Fruit fly (Drosophila melanogaster) whole organism, prepupa: ENCODE measurements around the gene CG4408.

Experiments
- Blimp-1 ChIP-seq: fragments of 200-800 bp; sonication (Bioruptor generic); optimal IDR thresholded peaks from 3 replicates; lab custom pipeline; 2017; ENCODE audit warnings: missing biosample characterization, missing genetic modification characterization, mild to moderate bottlenecking, moderate library complexity, missing genetic modification reagents
- CG10631 ChIP-seq: fragments of 200-800 bp; sonication (Bioruptor generic); optimal IDR thresholded peaks from 2 replicates; lab custom pipeline; 2016; ENCODE audit warnings: missing biosample characterization, missing genetic modification characterization
- CG10669 ChIP-seq: fragments of 200-800 bp; sonication (Bioruptor generic); optimal IDR thresholded peaks from 3 replicates; lab custom pipeline; 2018; ENCODE audit warnings: missing biosample characterization, mild to moderate bottlenecking, missing genetic modification characterization, moderate library complexity
- CG11762 ChIP-seq: fragments of 200-800 bp; sonication (Bioruptor generic); optimal IDR thresholded peaks from 3 replicates; lab custom pipeline; 2016; ENCODE audit warnings: missing biosample characterization, missing genetic modification characterization; ENCODE audit not compliant: insufficient read depth
- CG11902 ChIP-seq: fragments of 200-800 bp; sonication (Bioruptor generic); optimal IDR thresholded peaks from 3 replicates; lab custom pipeline; 2016; ENCODE audit warnings: missing biosample characterization, missing genetic modification characterization
- CG15336 ChIP-seq: fragments of 200-800 bp; sonication (Bioruptor generic); IDR thresholded peaks from 2 replicates; pipeline ENCODE4 v1.3.6; 2022; ENCODE audit warnings: missing biosample characterization, missing genetic modification characterization
- CG1621 ChIP-seq: fragments of 200-800 bp; sonication (Bioruptor generic); optimal IDR thresholded peaks from 3 replicates; lab custom pipeline; 2018; ENCODE audit warnings: missing biosample characterization, mild to moderate bottlenecking, missing genetic modification characterization
- CG3032 ChIP-seq: fragments of 200-800 bp; optimal IDR thresholded peaks from 2 replicates; lab custom pipeline; 2019; ENCODE audit warnings: missing biosample characterization, mild to moderate bottlenecking, missing genetic modification characterization, moderate library complexity
- CG32006 ChIP-seq: fragments of 200-800 bp; sonication (Bioruptor generic); optimal IDR thresholded peaks from 3 replicates; lab custom pipeline; 2017; ENCODE audit warnings: missing biosample characterization, mild to moderate bottlenecking, missing genetic modification characterization
- CG3919 ChIP-seq: fragments of 200-800 bp; sonication (Bioruptor generic); optimal IDR thresholded peaks from 3 replicates; lab custom pipeline; 2016; ENCODE audit warnings: missing biosample characterization, missing genetic modification characterization
- CG4318 ChIP-seq: fragments of 200-800 bp; sonication (Bioruptor generic); optimal IDR thresholded peaks from 3 replicates; lab custom pipeline; 2017; ENCODE audit warnings: missing biosample characterization, mild to moderate bottlenecking, missing genetic modification characterization
- CG6163 ChIP-seq: fragments of 200-800 bp; sonication (Bioruptor generic); IDR thresholded peaks from 3 replicates; pipeline ENCODE4 v1.3.6; 2022; ENCODE audit warnings: missing biosample characterization, missing genetic modification characterization
- CG6276 ChIP-seq: fragments of 200-800 bp; sonication (Bioruptor generic); optimal IDR thresholded peaks from 2 replicates; lab custom pipeline; 2017; ENCODE audit warnings: missing biosample characterization, mild to moderate bottlenecking, missing genetic modification characterization
- CG6792 ChIP-seq: fragments of 200-800 bp; sonication (Bioruptor generic); optimal IDR thresholded peaks from 3 replicates; lab custom pipeline; 2016; ENCODE audit warnings: missing biosample characterization, missing genetic modification characterization
- CG6854 ChIP-seq: fragments of 200-800 bp; sonication (Bioruptor generic); optimal IDR thresholded peaks from 2 replicates; lab custom pipeline; 2017; ENCODE audit warnings: missing biosample characterization, mild to moderate bottlenecking, missing genetic modification characterization
- CG7368 ChIP-seq: fragments of 200-800 bp; sonication (Bioruptor generic); optimal IDR thresholded peaks from 3 replicates; lab custom pipeline; 2016; ENCODE audit warnings: missing biosample characterization, missing genetic modification characterization
- CG8319 ChIP-seq: fragments of 200-800 bp; sonication (Bioruptor generic); optimal IDR thresholded peaks from 3 replicates; lab custom pipeline; 2016; ENCODE audit warnings: missing biosample characterization, missing genetic modification characterization
- CG8632 ChIP-seq: fragments of 200-800 bp; sonication (Bioruptor generic); optimal IDR thresholded peaks from 3 replicates; lab custom pipeline; 2016; ENCODE audit warnings: missing biosample characterization, missing genetic modification characterization
- CG9139 ChIP-seq: fragments of 200-800 bp; sonication (Bioruptor generic); optimal IDR thresholded peaks from 3 replicates; lab custom pipeline; 2017; ENCODE audit warnings: missing biosample characterization, mild to moderate bottlenecking, missing genetic modification characterization
- Eip75B ChIP-seq: fragments of 200-800 bp; sonication (Bioruptor generic); optimal IDR thresholded peaks from 3 replicates; lab custom pipeline; 2016; ENCODE audit warnings: missing biosample characterization, missing genetic modification characterization
- Eip78C ChIP-seq: fragments of 200-800 bp; sonication (Bioruptor generic); peaks from one replicate; lab custom pipeline; 2016; ENCODE audit warnings: missing biosample characterization, missing genetic modification characterization
- Eip93F ChIP-seq: fragments of 200-800 bp; sonication (Bioruptor generic); optimal IDR thresholded peaks from 2 replicates; lab custom pipeline; 2016; ENCODE audit warnings: missing biosample characterization, mild to moderate bottlenecking, missing genetic modification characterization
- Ets96B ChIP-seq: fragments of 200-800 bp; optimal IDR thresholded peaks from 2 replicates; lab custom pipeline; 2019; ENCODE audit warnings: missing biosample characterization, mild to moderate bottlenecking, missing genetic modification characterization, moderate library complexity
- Gug ChIP-seq: fragments of 200-800 bp; sonication (Bioruptor generic); IDR thresholded peaks from 2 replicates; pipeline ENCODE4 v1.3.6; 2022; ENCODE audit warnings: missing biosample characterization, missing genetic modification characterization
- Hr39 ChIP-seq: fragments of 200-800 bp; sonication (Bioruptor generic); optimal IDR thresholded peaks from 2 replicates; lab custom pipeline; 2016; ENCODE audit warnings: missing biosample characterization, missing genetic modification characterization
- Hr4 ChIP-seq: fragments of 200-800 bp; sonication (Bioruptor generic); optimal IDR thresholded peaks from 3 replicates; lab custom pipeline; 2016; ENCODE audit warnings: missing biosample characterization, missing genetic modification characterization
- Lpt ChIP-seq: fragments of 200-800 bp; sonication (Bioruptor generic); optimal IDR thresholded peaks from 3 replicates; lab custom pipeline; 2016; ENCODE audit warnings: missing biosample characterization, missing genetic modification characterization
- Met ChIP-seq: fragments of 200-800 bp; sonication (Bioruptor generic); optimal IDR thresholded peaks from 3 replicates; lab custom pipeline; 2016; ENCODE audit warnings: missing biosample characterization, missing genetic modification characterization
- OdsH ChIP-seq: fragments of 200-800 bp; sonication (Bioruptor generic); optimal IDR thresholded peaks from 3 replicates; lab custom pipeline; 2016; ENCODE audit warnings: missing biosample characterization, missing genetic modification characterization
- Smox ChIP-seq: fragments of 200-800 bp; sonication (Bioruptor generic); optimal IDR thresholded peaks from 3 replicates; lab custom pipeline; 2016; ENCODE audit warnings: missing biosample characterization, missing genetic modification characterization
- Sox102F ChIP-seq: fragments of 200-800 bp; sonication (Bioruptor generic); optimal IDR thresholded peaks from 2 replicates; lab custom pipeline; 2016; ENCODE audit warnings: missing biosample characterization, mild to moderate bottlenecking, missing genetic modification characterization
- Sox14 ChIP-seq: fragments of 200-800 bp; sonication (Bioruptor generic); optimal IDR thresholded peaks from 3 replicates; lab custom pipeline; 2016; ENCODE audit warnings: missing biosample characterization, missing genetic modification characterization
- Sox15 ChIP-seq: fragments of 200-800 bp; sonication (Bioruptor generic); optimal IDR thresholded peaks from 3 replicates; lab custom pipeline; 2016; ENCODE audit warnings: missing biosample characterization, missing genetic modification characterization
- achi ChIP-seq: fragments of 200-800 bp; sonication (Bioruptor generic); optimal IDR thresholded peaks from 3 replicates; lab custom pipeline; 2016; ENCODE audit warnings: missing biosample characterization, missing genetic modification characterization
- acj6 ChIP-seq: fragments of 200-800 bp; sonication (Bioruptor generic); optimal IDR thresholded peaks from 3 replicates; lab custom pipeline; 2016; ENCODE audit warnings: missing biosample characterization, missing genetic modification characterization
- dsx ChIP-seq: fragments of 200-800 bp; optimal IDR thresholded peaks from 3 replicates; lab custom pipeline; 2019; ENCODE audit warnings: missing biosample characterization, mild to moderate bottlenecking, missing genetic modification characterization, moderate library complexity; ENCODE audit not compliant: poor library complexity, severe bottlenecking
- eg ChIP-seq: fragments of 200-800 bp; sonication (Bioruptor generic); IDR thresholded peaks from 3 replicates; pipeline ENCODE4 v1.3.6; 2022; ENCODE audit warnings: missing biosample characterization, missing genetic modification characterization
- esn ChIP-seq: fragments of 200-800 bp; sonication (Bioruptor generic); optimal IDR thresholded peaks from 2 replicates; lab custom pipeline; 2016; ENCODE audit warnings: missing biosample characterization, mild to moderate bottlenecking, missing genetic modification characterization, moderate library complexity
- fd59A ChIP-seq: fragments of 200-800 bp; sonication (Bioruptor generic); optimal IDR thresholded peaks from 2 replicates; lab custom pipeline; 2017; ENCODE audit warnings: missing biosample characterization, mild to moderate bottlenecking, missing genetic modification characterization, missing genetic modification reagents
- fd85E ChIP-seq: fragments of 200-800 bp; sonication (Bioruptor generic); optimal IDR thresholded peaks from 3 replicates; lab custom pipeline; 2016; ENCODE audit warnings: missing biosample characterization, missing genetic modification characterization
- fkh ChIP-seq: fragments of 200-800 bp; sonication (Bioruptor generic); optimal IDR thresholded peaks from 3 replicates; lab custom pipeline; 2017; ENCODE audit warnings: missing biosample characterization, mild to moderate bottlenecking, missing genetic modification characterization, moderate library complexity
- lz ChIP-seq: fragments of 200-800 bp; sonication (Bioruptor generic); optimal IDR thresholded peaks from 3 replicates; lab custom pipeline; 2016; ENCODE audit warnings: missing biosample characterization, missing genetic modification characterization
- net ChIP-seq: fragments of 200-800 bp; sonication (Bioruptor generic); optimal IDR thresholded peaks from 3 replicates; lab custom pipeline; 2016; ENCODE audit warnings: missing biosample characterization, missing genetic modification characterization
- pdm3 ChIP-seq: fragments of 200-800 bp; sonication (Bioruptor generic); optimal IDR thresholded peaks from 3 replicates; lab custom pipeline; 2016; ENCODE audit warnings: missing biosample characterization, missing genetic modification characterization
- salr ChIP-seq, 2 experiments: fragments of 200-800 bp; sonication (Bioruptor generic); optimal IDR thresholded peaks; 3 replicates each; lab custom pipeline; 2016 to 2018; ENCODE audit warnings: missing biosample characterization in 2 of 2, missing genetic modification characterization in 2 of 2, mild to moderate bottlenecking in 1 of 2
- spab ChIP-seq: fragments of 200-800 bp; sonication (Bioruptor generic); optimal IDR thresholded peaks from 2 replicates; lab custom pipeline; 2017; ENCODE audit warnings: missing biosample characterization, mild to moderate bottlenecking, missing genetic modification characterization, missing genetic modification reagents
- svp ChIP-seq: fragments of 200-800 bp; sonication (Bioruptor generic); peaks from one replicate; lab custom pipeline; 2016; ENCODE audit warnings: missing biosample characterization, missing genetic modification characterization
- topi ChIP-seq: fragments of 200-800 bp; sonication (Bioruptor generic); optimal IDR thresholded peaks from 3 replicates; lab custom pipeline; 2016; ENCODE audit warnings: missing biosample characterization, missing genetic modification characterization
- vri ChIP-seq: fragments of 200-800 bp; sonication (Bioruptor generic); optimal IDR thresholded peaks from 3 replicates; lab custom pipeline; 2016; ENCODE audit warnings: missing biosample characterization, mild to moderate bottlenecking, missing genetic modification characterization

Gene CG4408

DNA sequence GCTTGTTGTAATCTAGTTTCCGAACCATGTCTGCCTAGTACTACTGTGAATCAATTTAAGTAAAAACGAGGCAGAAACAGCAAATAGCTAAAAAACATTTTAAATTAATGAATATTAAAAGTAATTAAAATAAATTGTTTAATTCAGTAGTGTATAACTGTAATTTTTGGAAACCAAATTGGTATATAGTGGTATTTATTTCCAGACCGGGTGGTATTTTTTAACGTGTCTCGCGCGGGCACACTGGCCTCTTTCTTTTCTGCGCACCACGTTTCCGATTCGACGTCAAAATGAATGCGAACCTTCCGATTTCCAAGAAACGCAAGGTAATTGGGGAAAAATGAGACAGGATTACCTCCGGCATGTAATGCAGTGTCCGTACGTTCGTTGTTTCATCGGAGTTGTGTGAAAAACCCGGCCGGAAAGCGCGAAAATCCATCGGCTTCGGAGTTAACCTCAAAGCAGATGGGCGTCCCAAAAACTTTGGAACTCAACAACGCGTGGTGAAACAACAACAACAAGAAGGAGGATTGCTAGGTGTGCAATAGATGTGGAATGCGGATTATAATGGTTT lies 4.7 kb downstream of the CG4408 start, which contains the start of gene RpS3 (continued):
- TF ChIP-seq achi (GFP tag; lab: Kevin White, UChicago), result peak; percentile 98
- TF ChIP-seq fkh, result peak; percentile 15
- no peak for TF ChIP-seq CG8319 (GFP tag; lab: Kevin White, UChicago)
- TF ChIP-seq fd85E (GFP tag; lab: Kevin White, UChicago), result no peak
- no peak for TF ChIP-seq pdm3 (GFP tag; lab: Kevin White, UChicago)
- no peak for TF ChIP-seq Met (GFP tag; lab: Kevin White, UChicago)
- peak; percentile 5 for TF ChIP-seq CG3919
- no peak for TF ChIP-seq CG32006

DNA sequence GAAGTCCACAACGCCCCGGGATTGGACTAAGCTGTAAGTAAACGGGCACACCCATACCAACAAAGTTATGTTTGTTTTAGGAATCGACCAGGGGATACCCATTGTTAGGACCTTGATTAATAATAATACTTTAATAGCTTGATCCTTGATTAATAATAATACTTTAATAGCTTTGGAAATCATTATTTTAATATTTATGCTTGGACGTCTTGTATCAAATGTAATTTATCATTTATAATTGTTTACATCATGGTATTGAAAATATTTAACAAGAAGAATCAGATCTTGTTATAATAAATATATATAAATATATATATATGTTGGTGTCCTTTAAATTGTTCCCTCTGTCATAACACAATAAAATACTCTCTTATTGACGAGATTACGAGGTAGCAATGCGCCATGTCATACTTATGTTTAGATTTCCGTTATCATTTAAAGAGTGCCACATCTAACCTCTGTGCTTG lies 6.4 kb downstream of the CG4408 start:
- peak; percentile 65 for TF ChIP-seq Lpt
- TF ChIP-seq fkh, result peak; percentile 34
- peak; percentile 57 for TF ChIP-seq Sox15 (GFP tag; lab: Kevin White, UChicago)
- TF ChIP-seq Ets96B, result peak; percentile 62
- peak; percentile 25 for TF ChIP-seq fd59A (GFP tag; lab: Kevin White, UChicago)
- peak; percentile 72 for TF ChIP-seq esn (GFP tag; lab: Kevin White, UChicago)
- TF ChIP-seq Smox (GFP tag; lab: Kevin White, UChicago), result peak; percentile 57
- TF ChIP-seq CG7368 (GFP tag; lab: Kevin White, UChicago), result peak; percentile 62
- peak; percentile 48; the same call in 1 of the 2 replicates for TF ChIP-seq Gug (GFP tag; lab: Robert Waterston, UW)
- TF ChIP-seq Sox102F (GFP tag; lab: Kevin White, UChicago), result no peak
- TF ChIP-seq CG8632, result peak; percentile 85
- TF ChIP-seq Hr4 (GFP tag; lab: Kevin White, UChicago), result peak; percentile 66
- TF ChIP-seq svp (GFP tag; lab: Kevin White, UChicago), result peak; percentile 68
- peak; percentile 52 for TF ChIP-seq vri (GFP tag; lab: Kevin White, UChicago)
- no peak for TF ChIP-seq CG6276 (GFP tag; lab: Kevin White, UChicago)
- peak; percentile 32 for TF ChIP-seq Sox14
- peak; percentile 92 for TF ChIP-seq Eip78C
- no peak for TF ChIP-seq CG6854 (GFP tag; lab: Kevin White, UChicago)
- peak; percentile 42 for TF ChIP-seq Hr39 (GFP tag; lab: Kevin White, UChicago)
- TF ChIP-seq Blimp-1 (GFP tag; lab: Kevin White, UChicago), result peak; percentile 38
- peak; percentile 84 for TF ChIP-seq dsx
- TF ChIP-seq CG9139 (GFP tag; lab: Kevin White, UChicago), result peak; percentile 50
- TF ChIP-seq CG4318 (GFP tag; lab: Kevin White, UChicago), result peak; percentile 70
- TF ChIP-seq CG10669, result peak; percentile 61
- peak; percentile 59 for TF ChIP-seq CG11902 (GFP tag; lab: Kevin White, UChicago)
- peak; percentile 83 for TF ChIP-seq OdsH (GFP tag; lab: Kevin White, UChicago)
- peak; percentile 29 to 78 for TF ChIP-seq salr (GFP tag; optimal IDR thresholded peaks at IDR 0.05; lab: Kevin White, UChicago)
- peak; percentile 48 for TF ChIP-seq lz
- no peak for TF ChIP-seq Eip93F (GFP tag; lab: Kevin White, UChicago)
- TF ChIP-seq CG6792 (GFP tag; lab: Kevin White, UChicago), result peak; percentile 67
- TF ChIP-seq achi (GFP tag; lab: Kevin White, UChicago), result peak; percentile 86
- peak; percentile 93 for TF ChIP-seq CG15336 (GFP tag; lab: Robert Waterston, UW)
- TF ChIP-seq CG11762 (GFP tag; lab: Kevin White, UChicago), result peak; percentile 64
- peak; percentile 86 for TF ChIP-seq eg (GFP tag; lab: Robert Waterston, UW)
- TF ChIP-seq CG1621 (tag; lab: Kevin White, UChicago), result no peak
- TF ChIP-seq spab, result peak; percentile 46
- peak; percentile 61 for TF ChIP-seq topi (GFP tag; lab: Kevin White, UChicago)
- TF ChIP-seq CG3032, result peak; percentile 80
- TF ChIP-seq CG6163 (GFP tag; lab: Robert Waterston, UW), result peak; percentile 71
- peak; percentile 55 for TF ChIP-seq pdm3 (GFP tag; lab: Kevin White, UChicago)
- peak; percentile 66 for TF ChIP-seq Met (GFP tag; lab: Kevin White, UChicago)
- peak; percentile 78 for TF ChIP-seq CG10631 (GFP tag; lab: Kevin White, UChicago)
- peak; percentile 78 for TF ChIP-seq acj6 (GFP tag; lab: Kevin White, UChicago)
- peak; percentile 68 for TF ChIP-seq net
- peak; percentile 27 for TF ChIP-seq Eip75B (GFP tag; lab: Kevin White, UChicago)
- TF ChIP-seq CG32006, result peak; percentile 91
